In genomic region chr3L:16801499-16802452, dm6 we compare ENCODE assay signal across 3 fruit fly cellular contexts.
TF ChIP-seq lines count a peak whose summit lies in the region.

No protein-coding gene starts in this region.

TF ChIP-seq in whole organism, embryonic, 481 proteins besides CTCF, POLR2A, EP300 and RAD21 (continued from another document and continues in another):
- TF ChIP-seq odd (GFP tag; optimal IDR thresholded peaks at IDR 0.05; lab: Kevin White, UChicago) (no peak), CG8924 (tag; optimal IDR thresholded peaks at IDR 0.05; lab: Kevin White, UChicago) (peak; percentile 46), bab2 (GFP tag; optimal IDR thresholded peaks at IDR 0.05; lab: Kevin White, UChicago) (peak; percentile 47), ssp (GFP tag; IDR thresholded peaks at IDR 0.05; lab: Robert Waterston, UW) (peak; percentile 30; the same call in 1 of the 2 replicates), hbn (GFP tag; IDR thresholded peaks at IDR 0.05; lab: Robert Waterston, UW; ENCODE audit: partially characterized antibody) (no peak), so (GFP tag; IDR thresholded peaks at IDR 0.05; lab: Robert Waterston, UW) (peak; percentile 14; the same call in 1 of the 3 replicates), CG11696 (GFP tag; IDR thresholded peaks at IDR 0.05; lab: Robert Waterston, UW) (no peak), CG7745 (tag; optimal IDR thresholded peaks at IDR 0.05; lab: Kevin White, UChicago) (peak; percentile 21), fd96Cb (tag; optimal IDR thresholded peaks at IDR 0.05; lab: Kevin White, UChicago) (peak; percentile 64), cas (GFP tag; IDR thresholded peaks at IDR 0.05; lab: Robert Waterston, UW) (no peak), sd (tag; optimal IDR thresholded peaks at IDR 0.05; lab: Kevin White, UChicago) (peak; percentile 83), CG6791 (GFP tag; IDR thresholded peaks at IDR 0.05; lab: Robert Waterston, UW; ENCODE audit: partially characterized antibody) (no peak), CG14441 (GFP tag; IDR thresholded peaks at IDR 0.05; lab: Robert Waterston, UW) (peak; percentile 66), C15 (GFP tag; IDR thresholded peaks at IDR 0.05; lab: Robert Waterston, UW) (no peak), CG30403 (GFP tag; optimal IDR thresholded peaks at IDR 0.05; lab: Kevin White, UChicago) (peak; percentile 60), CG3995 (GFP tag; optimal IDR thresholded peaks at IDR 0.05; lab: Kevin White, UChicago) (no peak), nmo (GFP tag; optimal IDR thresholded peaks at IDR 0.05; lab: Kevin White, UChicago) (peak; percentile 75), CG6272 (GFP tag; IDR thresholded peaks at IDR 0.05; lab: Robert Waterston, UW) (peak; percentile 34; the same call in 1 of the 2 replicates), fd64A (GFP tag; optimal IDR thresholded peaks at IDR 0.05; lab: Kevin White, UChicago) (no peak), Doc3 (GFP tag; IDR thresholded peaks at IDR 0.05; lab: Robert Waterston, UW; ENCODE audit: partially characterized antibody) (no peak), lab (GFP tag; optimal IDR thresholded peaks at IDR 0.05; lab: Kevin White, UChicago) (peak; percentile 43), NFAT (GFP tag; IDR thresholded peaks at IDR 0.05; lab: Robert Waterston, UW) (no peak), Eip74EF (GFP tag; optimal IDR thresholded peaks at IDR 0.05; lab: Kevin White, UChicago) (peak in 1 of 2 experiments; percentile 21), Chrac-16 (GFP tag; optimal IDR thresholded peaks at IDR 0.05; lab: Kevin White, UChicago) (peak; percentile 43), CG17829 (tag; optimal IDR thresholded peaks at IDR 0.05; lab: Kevin White, UChicago) (peak; percentile 19), tup (GFP tag; optimal IDR thresholded peaks at IDR 0.05; lab: Kevin White, UChicago) (no peak), Adf1 (GFP tag; IDR thresholded peaks at IDR 0.05; lab: Robert Waterston, UW) (no peak), CG1603 (tag; optimal IDR thresholded peaks at IDR 0.05; lab: Kevin White, UChicago) (no peak), lilli (GFP tag; optimal IDR thresholded peaks at IDR 0.05; lab: Kevin White, UChicago) (peak; percentile 71), zfh1 (GFP tag; IDR thresholded peaks at IDR 0.05; lab: Robert Waterston, UW) (no peak), CG11723 (GFP tag; optimal IDR thresholded peaks at IDR 0.05; lab: Kevin White, UChicago) (no peak), slou (GFP tag; optimal IDR thresholded peaks at IDR 0.05; lab: Kevin White, UChicago) (peak; percentile 38), mam (GFP tag; optimal IDR thresholded peaks at IDR 0.05; lab: Kevin White, UChicago) (no peak), CG10321 (GFP tag; IDR thresholded peaks at IDR 0.05; lab: Robert Waterston, UW) (no peak), BtbVII (GFP tag; optimal IDR thresholded peaks at IDR 0.05; lab: Kevin White, UChicago) (peak; percentile 53), CG14050 (GFP tag; IDR thresholded peaks at IDR 0.05; lab: Robert Waterston, UW) (no peak), CG1529 (GFP tag; optimal IDR thresholded peaks at IDR 0.05; lab: Kevin White, UChicago) (peak; percentile 14), CG14667 (GFP tag; IDR thresholded peaks at IDR 0.05; lab: Robert Waterston, UW) (no peak), CG6175 (GFP tag; IDR thresholded peaks at IDR 0.05; lab: Robert Waterston, UW) (0 out of 3 replicates have a peak, but pooled peaks have one; percentile 27), pho (GFP tag; optimal IDR thresholded peaks at IDR 0.05; lab: Kevin White, UChicago) (no peak), CG9727 (GFP tag; optimal IDR thresholded peaks at IDR 0.05; lab: Kevin White, UChicago) (peak; percentile 81), Hmx (GFP tag; optimal IDR thresholded peaks at IDR 0.05; lab: Kevin White, UChicago) (no peak), CkIIα-i1 (GFP tag; IDR thresholded peaks at IDR 0.05; lab: Robert Waterston, UW) (no peak), Neu2 (GFP tag; optimal IDR thresholded peaks at IDR 0.05; lab: Kevin White, UChicago; ENCODE audit: borderline replicate concordance) (no peak)

TF ChIP-seq in whole organism, prepupa, 60 proteins besides CTCF, POLR2A, EP300 and RAD21 (continued from another document):
- TF ChIP-seq net (GFP tag; optimal IDR thresholded peaks at IDR 0.05; lab: Kevin White, UChicago) (peak; percentile 26), CG8119 (GFP tag; IDR thresholded peaks at IDR 0.05; lab: Robert Waterston, UW) (0 out of 3 replicates have a peak, but pooled peaks have one; percentile 13), CG6163 (GFP tag; IDR thresholded peaks at IDR 0.05; lab: Robert Waterston, UW) (no peak), Sox14 (GFP tag; optimal IDR thresholded peaks at IDR 0.05; lab: Kevin White, UChicago) (peak; percentile 52), eg (GFP tag; IDR thresholded peaks at IDR 0.05; lab: Robert Waterston, UW) (no peak), Eip78C (GFP tag; lab: Kevin White, UChicago) (peak; percentile 14), Hr39 (GFP tag; optimal IDR thresholded peaks at IDR 0.05; lab: Kevin White, UChicago) (peak; percentile 49), Met (GFP tag; optimal IDR thresholded peaks at IDR 0.05; lab: Kevin White, UChicago) (peak; percentile 64), Smox (GFP tag; optimal IDR thresholded peaks at IDR 0.05; lab: Kevin White, UChicago) (peak; percentile 56), Sox102F (GFP tag; optimal IDR thresholded peaks at IDR 0.05; lab: Kevin White, UChicago) (peak; percentile 48), Blimp-1 (GFP tag; optimal IDR thresholded peaks at IDR 0.05; lab: Kevin White, UChicago) (no peak), lz (GFP tag; optimal IDR thresholded peaks at IDR 0.05; lab: Kevin White, UChicago) (peak; percentile 39), CG8632 (GFP tag; optimal IDR thresholded peaks at IDR 0.05; lab: Kevin White, UChicago) (no peak), dac (GFP tag; optimal IDR thresholded peaks at IDR 0.05; lab: Kevin White, UChicago) (no peak), Eip75B (GFP tag; optimal IDR thresholded peaks at IDR 0.05; lab: Kevin White, UChicago) (no peak), Sox15 (GFP tag; optimal IDR thresholded peaks at IDR 0.05; lab: Kevin White, UChicago) (no peak), CG31627 (GFP tag; optimal IDR thresholded peaks at IDR 0.05; lab: Kevin White, UChicago) (peak; percentile 26), Gug (GFP tag; IDR thresholded peaks at IDR 0.05; lab: Robert Waterston, UW) (no peak), CG34406 (GFP tag; optimal IDR thresholded peaks at IDR 0.05; lab: Kevin White, UChicago) (no peak), fd59A (GFP tag; optimal IDR thresholded peaks at IDR 0.05; lab: Kevin White, UChicago) (no peak), CG11902 (GFP tag; optimal IDR thresholded peaks at IDR 0.05; lab: Kevin White, UChicago) (no peak), CG7368 (GFP tag; optimal IDR thresholded peaks at IDR 0.05; lab: Kevin White, UChicago) (no peak), Lpt (GFP tag; optimal IDR thresholded peaks at IDR 0.05; lab: Kevin White, UChicago) (no peak), cyc (GFP tag; optimal IDR thresholded peaks at IDR 0.05; lab: Kevin White, UChicago) (no peak), esn (GFP tag; optimal IDR thresholded peaks at IDR 0.05; lab: Kevin White, UChicago) (peak; percentile 62), CG6808 (GFP tag; optimal IDR thresholded peaks at IDR 0.05; lab: Kevin White, UChicago) (peak; percentile 51), Eip93F (GFP tag; optimal IDR thresholded peaks at IDR 0.05; lab: Kevin White, UChicago) (peak; percentile 41), fkh (GFP tag; optimal IDR thresholded peaks at IDR 0.05; lab: Kevin White, UChicago) (peak; percentile 50), acj6 (GFP tag; optimal IDR thresholded peaks at IDR 0.05; lab: Kevin White, UChicago) (peak; percentile 35), CG32006 (GFP tag; optimal IDR thresholded peaks at IDR 0.05; lab: Kevin White, UChicago) (peak; percentile 68), Ets21C (GFP tag; optimal IDR thresholded peaks at IDR 0.05; lab: Kevin White, UChicago) (peak; percentile 17), CG10669 (GFP tag; optimal IDR thresholded peaks at IDR 0.05; lab: Kevin White, UChicago) (no peak), CG9139 (GFP tag; optimal IDR thresholded peaks at IDR 0.05; lab: Kevin White, UChicago) (peak; percentile 32), Hr38 (GFP tag; optimal IDR thresholded peaks at IDR 0.05; lab: Kevin White, UChicago) (no peak), CG4318 (GFP tag; optimal IDR thresholded peaks at IDR 0.05; lab: Kevin White, UChicago) (peak; percentile 22), vri (GFP tag; optimal IDR thresholded peaks at IDR 0.05; lab: Kevin White, UChicago) (peak; percentile 88), OdsH (GFP tag; optimal IDR thresholded peaks at IDR 0.05; lab: Kevin White, UChicago) (peak; percentile 16), Ets96B (tag; optimal IDR thresholded peaks at IDR 0.05; lab: Kevin White, UChicago) (no peak), CG15336 (GFP tag; IDR thresholded peaks at IDR 0.05; lab: Robert Waterston, UW) (peak; percentile 54; the same call in 1 of the 2 replicates), salr (GFP tag; optimal IDR thresholded peaks at IDR 0.05; lab: Kevin White, UChicago) (peak in 1 of 2 experiments; percentile 18)
TF ChIP-seq in whole organism, prepupa: peak in this region for 32.

TF ChIP-seq in whole organism, wandering third instar larva, 38 proteins besides CTCF, POLR2A, EP300 and RAD21 (continued from another document):
- peak; percentile 62 for TF ChIP-seq Hnf4 (GFP tag; optimal IDR thresholded peaks at IDR 0.05; lab: Kevin White, UChicago)
- peak; percentile 10 for TF ChIP-seq Dfd (GFP tag; optimal IDR thresholded peaks at IDR 0.05; lab: Kevin White, UChicago)
- TF ChIP-seq tai (GFP tag; optimal IDR thresholded peaks at IDR 0.05; lab: Kevin White, UChicago), result peak; percentile 21
- TF ChIP-seq brk (GFP tag; optimal IDR thresholded peaks at IDR 0.05; lab: Kevin White, UChicago), result peak; percentile 62
- TF ChIP-seq CrebA (GFP tag; optimal IDR thresholded peaks at IDR 0.05; lab: Kevin White, UChicago; ENCODE audit: borderline replicate concordance), result peak; percentile 16
- no peak for TF ChIP-seq Hr83 (GFP tag; optimal IDR thresholded peaks at IDR 0.05; lab: Kevin White, UChicago; ENCODE audit: poor library complexity, severe bottlenecking)
- peak; percentile 62 for TF ChIP-seq Rel (GFP tag; optimal IDR thresholded peaks at IDR 0.05; lab: Kevin White, UChicago)
- TF ChIP-seq Rel (tag; optimal IDR thresholded peaks at IDR 0.05; lab: Kevin White, UChicago), result peak; percentile 99
- no peak for TF ChIP-seq lola (GFP tag; optimal IDR thresholded peaks at IDR 0.05; lab: Kevin White, UChicago)
- TF ChIP-seq OdsH (GFP tag; optimal IDR thresholded peaks at IDR 0.05; lab: Kevin White, UChicago), result peak; percentile 86
